Fruit fly (Drosophila melanogaster) whole organism, embryonic: Measurements from ENCODE around the gene CG31805.

Experiments
- ATbp ChIP-seq: fragments of 200-800 bp; sonication (Bioruptor generic); optimal IDR thresholded peaks from 2 replicates; lab custom pipeline; 2017; ENCODE audit warnings: missing biosample characterization, mild to moderate bottlenecking, missing genetic modification characterization, missing genetic modification reagents
- BEAF-32 ChIP-seq: fragments of 200-800 bp; sonication (Bioruptor generic); optimal IDR thresholded peaks from 3 replicates; lab custom pipeline; 2017; ENCODE audit warnings: missing biosample characterization, missing genetic modification characterization, mild to moderate bottlenecking, moderate library complexity, missing genetic modification reagents
- Blimp-1 ChIP-seq: fragments of 200-800 bp; sonication (Bioruptor generic); optimal IDR thresholded peaks from 3 replicates; lab custom pipeline; 2018; ENCODE audit warnings: missing biosample characterization, missing genetic modification characterization, mild to moderate bottlenecking, moderate library complexity, missing genetic modification reagents
- Bteb2 ChIP-seq: fragments of 200-800 bp; sonication (Bioruptor generic); optimal IDR thresholded peaks from 2 replicates; lab custom pipeline; 2016; ENCODE audit warnings: missing biosample characterization, missing genetic modification characterization
- CG1024 ChIP-seq: fragments of 200-800 bp; sonication (Bioruptor generic); IDR thresholded peaks from 2 replicates; pipeline ENCODE4 v1.3.6; 2022; ENCODE audit warnings: missing biosample characterization, missing genetic modification characterization
- CG10959 ChIP-seq: fragments of 200-800 bp; sonication (Bioruptor generic); IDR thresholded peaks from 2 replicates; pipeline ENCODE4 v1.3.6; 2022; ENCODE audit warnings: missing biosample characterization, missing genetic modification characterization
- CG11504 ChIP-seq: fragments of 200-800 bp; sonication (Bioruptor generic); optimal IDR thresholded peaks from 3 replicates; lab custom pipeline; 2019; ENCODE audit warnings: missing biosample characterization, mild to moderate bottlenecking, missing genetic modification characterization, moderate library complexity
- CG11723 ChIP-seq: fragments of 200-800 bp; sonication (Bioruptor generic); optimal IDR thresholded peaks from 2 replicates; lab custom pipeline; 2017; ENCODE audit warnings: missing biosample characterization, mild to moderate bottlenecking, missing genetic modification characterization
- CG12659 ChIP-seq: fragments of 200-800 bp; sonication (Bioruptor generic); optimal IDR thresholded peaks from 3 replicates; lab custom pipeline; 2017; ENCODE audit warnings: mild to moderate bottlenecking, missing biosample characterization, missing genetic modification reagents, missing genetic modification characterization
- CG12744 ChIP-seq: fragments of 200-800 bp; sonication (Bioruptor generic); optimal IDR thresholded peaks from 2 replicates; lab custom pipeline; 2016; ENCODE audit warnings: missing biosample characterization, missing genetic modification characterization
- CG13287 ChIP-seq: fragments of 200-800 bp; sonication (Bioruptor generic); IDR thresholded peaks from 2 replicates; pipeline ENCODE4 v1.3.6; 2022; ENCODE audit warnings: missing biosample characterization, missing genetic modification characterization; ENCODE audit not compliant: partially characterized antibody
- CG13424 ChIP-seq: fragments of 200-800 bp; sonication (Bioruptor generic); optimal IDR thresholded peaks from 2 replicates; lab custom pipeline; 2019; ENCODE audit warnings: missing biosample characterization, mild to moderate bottlenecking, missing genetic modification characterization, moderate library complexity
- CG16863 ChIP-seq: fragments of 200-800 bp; sonication (Bioruptor generic); optimal IDR thresholded peaks from 3 replicates; lab custom pipeline; 2016; ENCODE audit warnings: missing biosample characterization, missing genetic modification characterization
- CG17328 ChIP-seq: fragments of 200-800 bp; sonication (Bioruptor generic); IDR thresholded peaks from 2 replicates; pipeline ENCODE4 v1.3.6; 2022; ENCODE audit warnings: missing biosample characterization, missing genetic modification characterization
- CG17829 ChIP-seq: fragments of 200-800 bp; optimal IDR thresholded peaks from 2 replicates; lab custom pipeline; 2019; ENCODE audit warnings: missing biosample characterization, mild to moderate bottlenecking, missing genetic modification characterization, moderate library complexity
- CG1832 ChIP-seq: fragments of 200-800 bp; sonication (Bioruptor generic); optimal IDR thresholded peaks from 2 replicates; lab custom pipeline; 2017; ENCODE audit warnings: missing biosample characterization, mild to moderate bottlenecking, missing genetic modification characterization, inconsistent platforms
- CG2712 ChIP-seq: fragments of 200-800 bp; optimal IDR thresholded peaks from 3 replicates; lab custom pipeline; 2019; ENCODE audit warnings: missing biosample characterization, mild to moderate bottlenecking, missing genetic modification characterization, moderate library complexity
- CG3281 ChIP-seq: fragments of 200-800 bp; sonication (Bioruptor generic); optimal IDR thresholded peaks from 3 replicates; lab custom pipeline; 2017; ENCODE audit warnings: missing biosample characterization, mild to moderate bottlenecking, missing genetic modification characterization
- CG34376 ChIP-seq: fragments of 200-800 bp; sonication (Bioruptor generic); optimal IDR thresholded peaks from 2 replicates; lab custom pipeline; 2018; ENCODE audit warnings: missing biosample characterization, mild to moderate bottlenecking, missing genetic modification characterization
- CG4424 ChIP-seq: fragments of 200-800 bp; sonication (Bioruptor generic); optimal IDR thresholded peaks from 3 replicates; lab custom pipeline; 2016; ENCODE audit warnings: missing biosample characterization, missing genetic modification characterization
- CG6683 ChIP-seq: fragments of 200-800 bp; sonication (Bioruptor generic); optimal IDR thresholded peaks from 2 replicates; lab custom pipeline; 2017; ENCODE audit warnings: missing biosample characterization, mild to moderate bottlenecking, missing genetic modification characterization, missing genetic modification reagents
- CG7372 ChIP-seq: fragments of 200-800 bp; sonication (Bioruptor generic); IDR thresholded peaks from 2 replicates; pipeline ENCODE4 v1.3.6; 2022; ENCODE audit warnings: missing biosample characterization, missing genetic modification characterization
- CG7839 ChIP-seq: fragments of 200-800 bp; sonication (Bioruptor generic); optimal IDR thresholded peaks from 3 replicates; lab custom pipeline; 2018; ENCODE audit warnings: missing biosample characterization, mild to moderate bottlenecking, missing genetic modification characterization, moderate library complexity
- CG8290 ChIP-seq, 3 experiments: fragments of 200-800 bp; sonication (Bioruptor generic); optimal IDR thresholded peaks; 2 replicates each; lab custom pipeline; 2016 to 2019; ENCODE audit warnings: missing biosample characterization in 3 of 3, missing genetic modification characterization in 3 of 3, mild to moderate bottlenecking in 2 of 3, moderate library complexity in 1 of 3
- Camta ChIP-seq: fragments of 200-800 bp; sonication (Bioruptor generic); optimal IDR thresholded peaks from 2 replicates; lab custom pipeline; 2016; ENCODE audit warnings: missing biosample characterization, missing genetic modification characterization
- Deaf1 ChIP-seq: fragments of 200-800 bp; optimal IDR thresholded peaks from 3 replicates; lab custom pipeline; 2019; ENCODE audit warnings: missing biosample characterization, mild to moderate bottlenecking, missing genetic modification characterization, moderate library complexity
- Dref ChIP-seq: fragments of 200-800 bp; sonication (Bioruptor generic); IDR thresholded peaks from 2 replicates; pipeline ENCODE4 v1.3.6; 2022; ENCODE audit warnings: missing biosample characterization, missing genetic modification characterization
- HHEX ChIP-seq: fragments of 200-800 bp; sonication (Bioruptor generic); optimal IDR thresholded peaks from 3 replicates; lab custom pipeline; 2017; ENCODE audit warnings: missing biosample characterization, mild to moderate bottlenecking, missing genetic modification characterization, missing genetic modification reagents
- HLHmδ ChIP-seq: fragments of 200-800 bp; sonication (Bioruptor generic); optimal IDR thresholded peaks from 2 replicates; lab custom pipeline; 2018; ENCODE audit warnings: missing biosample characterization, mild to moderate bottlenecking, missing genetic modification characterization, moderate library complexity
- Max ChIP-seq: fragments of 200-800 bp; sonication (Bioruptor generic); optimal IDR thresholded peaks from 2 replicates; lab custom pipeline; 2016; ENCODE audit warnings: missing biosample characterization, mild to moderate bottlenecking, missing genetic modification characterization
- Nf-YB ChIP-seq: fragments of 200-800 bp; sonication (Bioruptor generic); optimal IDR thresholded peaks from 3 replicates; lab custom pipeline; 2019; ENCODE audit warnings: missing biosample characterization, mild to moderate bottlenecking, missing genetic modification characterization, moderate library complexity
- Nf-YC ChIP-seq: fragments of 200-800 bp; optimal IDR thresholded peaks from 3 replicates; lab custom pipeline; 2019; ENCODE audit warnings: missing biosample characterization, mild to moderate bottlenecking, missing genetic modification characterization, moderate library complexity
- NfI ChIP-seq: fragments of 200-800 bp; sonication (Bioruptor generic); optimal IDR thresholded peaks from 3 replicates; lab custom pipeline; 2018; ENCODE audit warnings: missing biosample characterization, mild to moderate bottlenecking, missing genetic modification characterization, moderate library complexity
- Oaz ChIP-seq: fragments of 200-800 bp; sonication (Bioruptor generic); IDR thresholded peaks from 2 replicates; pipeline ENCODE4 v1.3.6; 2022; ENCODE audit warnings: missing biosample characterization, missing genetic modification characterization
- cato ChIP-seq: fragments of 200-800 bp; sonication (Bioruptor generic); optimal IDR thresholded peaks from 2 replicates; lab custom pipeline; 2016; ENCODE audit warnings: missing biosample characterization, missing genetic modification characterization, borderline replicate concordance
- ci ChIP-seq: fragments of 200-800 bp; sonication (Bioruptor generic); IDR thresholded peaks from 3 replicates; pipeline ENCODE4 v1.3.6; 2022; ENCODE audit warnings: missing biosample characterization, missing genetic modification characterization
- disco-r ChIP-seq: fragments of 200-800 bp; sonication (Bioruptor generic); optimal IDR thresholded peaks from 2 replicates; lab custom pipeline; 2016; ENCODE audit warnings: missing biosample characterization, missing genetic modification characterization
- esg ChIP-seq: fragments of 200-800 bp; sonication (Bioruptor generic); conservative IDR thresholded peaks from 2 replicates; pipeline ENCODE4 v1.3.6; 2022; ENCODE audit warnings: missing biosample characterization, missing genetic modification characterization
- gcm ChIP-seq: fragments of 200-800 bp; sonication (Bioruptor generic); optimal IDR thresholded peaks from 2 replicates; lab custom pipeline; 2019; ENCODE audit warnings: missing biosample characterization, mild to moderate bottlenecking, missing genetic modification characterization, moderate library complexity
- gsb ChIP-seq: fragments of 200-800 bp; sonication (Bioruptor generic); IDR thresholded peaks from 2 replicates; pipeline ENCODE4 v1.3.6; 2022; ENCODE audit warnings: missing biosample characterization, missing genetic modification characterization
- jumu ChIP-seq: fragments of 200-800 bp; sonication (Bioruptor generic); optimal IDR thresholded peaks from 3 replicates; lab custom pipeline; 2016; ENCODE audit warnings: missing biosample characterization, missing genetic modification characterization
- lbe ChIP-seq: fragments of 200-800 bp; sonication (Bioruptor generic); optimal IDR thresholded peaks from 2 replicates; lab custom pipeline; 2016; ENCODE audit warnings: missing biosample characterization, mild to moderate bottlenecking, missing genetic modification characterization
- lola ChIP-seq, 3 experiments: fragments of >200 bp in 2 of 3; fragments of 200-800 bp in 1 of 3; sonication (Bioruptor generic) in 1 of 3; optimal IDR thresholded peaks; 2 replicates each; lab custom pipeline; 2017 to 2019; ENCODE audit warnings: missing biosample characterization in 3 of 3, missing genetic modification characterization in 3 of 3, mild to moderate bottlenecking in 1 of 3, moderate library complexity in 1 of 3
- rib ChIP-seq: fragments of 200-800 bp; sonication (Bioruptor generic); IDR thresholded peaks from 2 replicates; pipeline ENCODE4 v1.3.6; 2022; ENCODE audit warnings: missing biosample characterization, missing genetic modification characterization
- seq ChIP-seq: fragments of 200-800 bp; sonication (Bioruptor generic); IDR thresholded peaks from 2 replicates; pipeline ENCODE4 v1.3.6; 2022; ENCODE audit warnings: missing biosample characterization, missing genetic modification characterization
- stc ChIP-seq: fragments of 200-800 bp; sonication (Bioruptor generic); IDR thresholded peaks from 2 replicates; pipeline ENCODE4 v1.3.6; 2022; ENCODE audit warnings: missing biosample characterization, missing genetic modification characterization
- tio ChIP-seq: fragments of 200-800 bp; sonication (Bioruptor generic); optimal IDR thresholded peaks from 2 replicates; lab custom pipeline; 2017; ENCODE audit warnings: missing biosample characterization, missing genetic modification characterization, inconsistent platforms
- trem ChIP-seq: fragments of 200-800 bp; optimal IDR thresholded peaks from 3 replicates; lab custom pipeline; 2019; ENCODE audit warnings: missing biosample characterization, mild to moderate bottlenecking, missing genetic modification characterization, moderate library complexity

CG31805 gene

dm6 chr2L:16879288-16879687, 21.0 kb downstream of the CG31805 start, which contains the start of the genes CG32832, CG31743 and CG34313 (continued):
- no peak for TF ChIP-seq CG4424 (GFP tag; lab: Kevin White, UChicago)
- peak; percentile 24 for TF ChIP-seq CG17829 (tag; lab: Kevin White, UChicago)
- TF ChIP-seq rib, result no peak
- peak; percentile 30 for TF ChIP-seq Nf-YC (tag; lab: Kevin White, UChicago)
- peak; percentile 93 for TF ChIP-seq trem (tag; lab: Kevin White, UChicago)
- TF ChIP-seq NfI, result no peak

- no peak for TF ChIP-seq CG11504 (tag; lab: Kevin White, UChicago)
- TF ChIP-seq CG7839, result no peak
- no peak for TF ChIP-seq Camta (GFP tag; lab: Kevin White, UChicago)
- TF ChIP-seq CG13424 (tag; lab: Kevin White, UChicago), result no peak
- no peak for TF ChIP-seq gcm (GFP tag; lab: Kevin White, UChicago)
- no peak for TF ChIP-seq stc
- TF ChIP-seq Nf-YC (tag; lab: Kevin White, UChicago), result peak; percentile 92
- no peak for TF ChIP-seq Oaz (GFP tag; lab: Robert Waterston, UW)
- no peak for TF ChIP-seq tio
- TF ChIP-seq CG17328 (GFP tag; lab: Robert Waterston, UW), result no peak
- no peak for TF ChIP-seq HHEX (GFP tag; lab: Kevin White, UChicago)
- no peak for TF ChIP-seq CG34376 (GFP tag; lab: Kevin White, UChicago)
- no peak for TF ChIP-seq HLHmδ
- no peak for TF ChIP-seq CG3281
- no peak for TF ChIP-seq esg (GFP tag; lab: Robert Waterston, UW)
- no peak for TF ChIP-seq CG2712 (tag; lab: Kevin White, UChicago)
- TF ChIP-seq Blimp-1 (GFP tag; lab: Kevin White, UChicago), result no peak
- TF ChIP-seq Dref (GFP tag; lab: Robert Waterston, UW), result 0 out of 2 replicates have a peak, but pooled peaks have one; percentile 19
- TF ChIP-seq jumu (GFP tag; lab: Kevin White, UChicago), result no peak
- TF ChIP-seq disco-r (GFP tag; lab: Kevin White, UChicago), result no peak
- no peak for TF ChIP-seq CG6683 (GFP tag; lab: Kevin White, UChicago)
- peak; percentile 68 for TF ChIP-seq Deaf1
- no peak for TF ChIP-seq seq (GFP tag; lab: Robert Waterston, UW)
- TF ChIP-seq CG12744 (GFP tag; lab: Kevin White, UChicago), result no peak
- TF ChIP-seq ci (GFP tag; lab: Robert Waterston, UW), result 0 out of 3 replicates have a peak, but pooled peaks have one; percentile 8
- no peak for TF ChIP-seq CG10959 (GFP tag; lab: Robert Waterston, UW)
- TF ChIP-seq CG16863 (GFP tag; lab: Kevin White, UChicago), result no peak
- TF ChIP-seq BEAF-32 (GFP tag; lab: Kevin White, UChicago), result no peak
- peak; percentile 53 for TF ChIP-seq Nf-YB (GFP tag; lab: Kevin White, UChicago)
- TF ChIP-seq ATbp, result no peak
- peak; percentile 6 for TF ChIP-seq CG1832 (GFP tag; lab: Kevin White, UChicago)
- TF ChIP-seq Max (GFP tag; lab: Kevin White, UChicago), result no peak
- no peak for TF ChIP-seq CG12659 (GFP tag; lab: Kevin White, UChicago)
- TF ChIP-seq CG13287 (GFP tag; lab: Robert Waterston, UW), result no peak
- TF ChIP-seq lola (GFP tag; optimal IDR thresholded peaks at IDR 0.05; lab: Kevin White, UChicago), result no peak
- TF ChIP-seq CG1024 (GFP tag; lab: Robert Waterston, UW), result no peak
- TF ChIP-seq lbe (GFP tag; lab: Kevin White, UChicago), result no peak
- no peak for TF ChIP-seq Bteb2 (GFP tag; lab: Kevin White, UChicago)
- no peak for TF ChIP-seq CG11723 (GFP tag; lab: Kevin White, UChicago)
- no peak for TF ChIP-seq cato (GFP tag; lab: Kevin White, UChicago)
- peak; percentile 72 for TF ChIP-seq CG7372 (GFP tag; lab: Robert Waterston, UW)
- TF ChIP-seq gsb (GFP tag; lab: Robert Waterston, UW), result no peak
- TF ChIP-seq CG8290 (GFP tag; optimal IDR thresholded peaks at IDR 0.05; lab: Kevin White, UChicago), result no peak
- TF ChIP-seq CG8290 (tag; optimal IDR thresholded peaks at IDR 0.05; lab: Kevin White, UChicago), result no peak
Measured at dm6 chr2L:16877678-16878077, 22.6 kb downstream of the CG31805 start.
